Fruit fly (Drosophila melanogaster) whole organism, embryonic: Measurements from ENCODE around the gene Nrx-IV.
A peak's percentile ranks its signal among the peaks of the same experiment; 100 is the strongest.

Source experiments
- CG10147 ChIP-seq: fragments of 200-800 bp; sonication (Bioruptor generic); optimal IDR thresholded peaks from 2 replicates; lab custom pipeline; 2019; ENCODE audit warnings: missing biosample characterization, mild to moderate bottlenecking, missing genetic modification characterization, moderate library complexity
- CG10979 ChIP-seq: fragments of 200-800 bp; sonication (Bioruptor generic); optimal IDR thresholded peaks from 2 replicates; lab custom pipeline; 2018; ENCODE audit warnings: missing biosample characterization, mild to moderate bottlenecking, missing genetic modification characterization, moderate library complexity
- CG11695 ChIP-seq: fragments of 200-800 bp; sonication (Bioruptor generic); IDR thresholded peaks from 3 replicates; pipeline ENCODE4 v1.3.6; 2022; ENCODE audit warnings: missing biosample characterization, missing genetic modification characterization
- CG12155 ChIP-seq: fragments of 200-800 bp; sonication (Bioruptor generic); optimal IDR thresholded peaks from 3 replicates; lab custom pipeline; 2016; ENCODE audit warnings: missing biosample characterization, missing genetic modification characterization
- CG13894 ChIP-seq: fragments of 200-800 bp; sonication (Bioruptor generic); optimal IDR thresholded peaks from 3 replicates; lab custom pipeline; 2018; ENCODE audit warnings: missing biosample characterization, mild to moderate bottlenecking, missing genetic modification characterization, moderate library complexity
- CG14860 ChIP-seq: fragments of 200-800 bp; sonication (Bioruptor generic); IDR thresholded peaks from 3 replicates; pipeline ENCODE4 v1.3.6; 2022; ENCODE audit warnings: missing biosample characterization, missing genetic modification characterization; ENCODE audit not compliant: partially characterized antibody
- CG14965 ChIP-seq: fragments of 200-800 bp; sonication (Bioruptor generic); optimal IDR thresholded peaks from 2 replicates; lab custom pipeline; 2016; ENCODE audit warnings: missing biosample characterization, missing genetic modification characterization, borderline replicate concordance
- CG1529 ChIP-seq: fragments of 200-800 bp; sonication (Bioruptor generic); optimal IDR thresholded peaks from 3 replicates; lab custom pipeline; 2018; ENCODE audit warnings: missing biosample characterization, missing genetic modification characterization
- CG16779 ChIP-seq: fragments of 200-800 bp; sonication (Bioruptor generic); IDR thresholded peaks from 2 replicates; pipeline ENCODE4 v1.3.6; 2022; ENCODE audit warnings: missing biosample characterization, missing genetic modification characterization
- CG16813 ChIP-seq: fragments of 200-800 bp; sonication (Bioruptor generic); IDR thresholded peaks from 3 replicates; pipeline ENCODE4 v1.3.6; 2022; ENCODE audit warnings: missing biosample characterization, missing genetic modification characterization; ENCODE audit not compliant: partially characterized antibody
- CG16863 ChIP-seq: fragments of 200-800 bp; sonication (Bioruptor generic); optimal IDR thresholded peaks from 3 replicates; lab custom pipeline; 2016; ENCODE audit warnings: missing biosample characterization, missing genetic modification characterization
- CG17328 ChIP-seq: fragments of 200-800 bp; sonication (Bioruptor generic); IDR thresholded peaks from 2 replicates; pipeline ENCODE4 v1.3.6; 2022; ENCODE audit warnings: missing biosample characterization, missing genetic modification characterization
- CG17829 ChIP-seq: fragments of 200-800 bp; optimal IDR thresholded peaks from 2 replicates; lab custom pipeline; 2019; ENCODE audit warnings: missing biosample characterization, mild to moderate bottlenecking, missing genetic modification characterization, moderate library complexity
- CG1832 ChIP-seq: fragments of 200-800 bp; sonication (Bioruptor generic); optimal IDR thresholded peaks from 2 replicates; lab custom pipeline; 2017; ENCODE audit warnings: missing biosample characterization, mild to moderate bottlenecking, missing genetic modification characterization, inconsistent platforms
- CG2199 ChIP-seq: fragments of 200-800 bp; sonication (Bioruptor generic); IDR thresholded peaks from 3 replicates; pipeline ENCODE4 v1.3.6; 2022; ENCODE audit warnings: missing biosample characterization, missing genetic modification characterization
- CG3407 ChIP-seq: fragments of 200-800 bp; sonication (Bioruptor generic); optimal IDR thresholded peaks from 2 replicates; lab custom pipeline; 2018; ENCODE audit warnings: missing biosample characterization, mild to moderate bottlenecking, missing genetic modification characterization
- CG6175 ChIP-seq: fragments of 200-800 bp; sonication (Bioruptor generic); IDR thresholded peaks from 3 replicates; pipeline ENCODE4 v1.3.6; 2022; ENCODE audit warnings: missing biosample characterization, missing genetic modification characterization
- CG6254 ChIP-seq: fragments of 200-800 bp; sonication (Bioruptor generic); optimal IDR thresholded peaks from 3 replicates; lab custom pipeline; 2017; ENCODE audit warnings: mild to moderate bottlenecking, missing biosample characterization, missing genetic modification reagents, missing genetic modification characterization
- CG6854 ChIP-seq: fragments of 200-800 bp; sonication (Bioruptor generic); optimal IDR thresholded peaks from 3 replicates; lab custom pipeline; 2017; ENCODE audit warnings: missing biosample characterization, mild to moderate bottlenecking, missing genetic modification characterization
- CG7963 ChIP-seq: fragments of 200-800 bp; sonication (Bioruptor generic); IDR thresholded peaks from 3 replicates; pipeline ENCODE4 v1.3.6; 2022; ENCODE audit warnings: missing biosample characterization, missing genetic modification characterization; ENCODE audit not compliant: partially characterized antibody
- CG8089 ChIP-seq: fragments of 200-800 bp; sonication (Bioruptor generic); optimal IDR thresholded peaks from 3 replicates; lab custom pipeline; 2016; ENCODE audit warnings: missing biosample characterization, missing genetic modification characterization
- CG8924 ChIP-seq: fragments of 200-800 bp; optimal IDR thresholded peaks from 3 replicates; lab custom pipeline; 2019; ENCODE audit warnings: missing biosample characterization, mild to moderate bottlenecking, missing genetic modification characterization, moderate library complexity
- Dip3 ChIP-seq: fragments of 200-800 bp; sonication (Bioruptor generic); optimal IDR thresholded peaks from 3 replicates; lab custom pipeline; 2016; ENCODE audit warnings: missing biosample characterization, missing genetic modification characterization
- E2f2 ChIP-seq: fragments of 200-800 bp; sonication (Bioruptor generic); IDR thresholded peaks from 2 replicates; pipeline ENCODE4 v1.3.6; 2022; ENCODE audit warnings: missing biosample characterization, missing genetic modification characterization
- Eip74EF ChIP-seq, 2 experiments: fragments of 200-800 bp in 1 of 2; fragments of >200 bp in 1 of 2; sonication (Bioruptor generic) in 1 of 2; optimal IDR thresholded peaks; 2 replicates each; lab custom pipeline; 2017 to 2019; ENCODE audit warnings: missing biosample characterization in 2 of 2, missing genetic modification characterization in 2 of 2, mild to moderate bottlenecking in 1 of 2, moderate library complexity in 1 of 2
- Hand ChIP-seq: fragments of 200-800 bp; sonication (Bioruptor generic); optimal IDR thresholded peaks from 2 replicates; lab custom pipeline; 2017; ENCODE audit warnings: mild to moderate bottlenecking, missing biosample characterization, missing genetic modification reagents, missing genetic modification characterization
- HmgD ChIP-seq: fragments of 200-800 bp; sonication (Bioruptor generic); optimal IDR thresholded peaks from 3 replicates; lab custom pipeline; 2016; ENCODE audit warnings: missing biosample characterization, missing genetic modification characterization
- Hsf ChIP-seq: fragments of 200-800 bp; sonication (Bioruptor generic); optimal IDR thresholded peaks from 3 replicates; lab custom pipeline; 2016; ENCODE audit warnings: missing biosample characterization, missing genetic modification characterization
- Lhr ChIP-seq: fragments of 200-800 bp; sonication (Bioruptor generic); optimal IDR thresholded peaks from 3 replicates; lab custom pipeline; 2017; ENCODE audit warnings: mild to moderate bottlenecking, missing biosample characterization, missing genetic modification reagents, missing genetic modification characterization
- NC2α ChIP-seq: fragments of 200-800 bp; sonication (Bioruptor generic); optimal IDR thresholded peaks from 2 replicates; lab custom pipeline; 2016; ENCODE audit warnings: missing biosample characterization, missing genetic modification characterization
- Rfx ChIP-seq: fragments of 200-800 bp; sonication (Bioruptor generic); IDR thresholded peaks from 2 replicates; pipeline ENCODE4 v1.3.6; 2022; ENCODE audit warnings: missing biosample characterization, missing genetic modification characterization
- Sry-δ ChIP-seq: fragments of 200-800 bp; sonication (Bioruptor generic); optimal IDR thresholded peaks from 2 replicates; lab custom pipeline; 2016; ENCODE audit warnings: missing biosample characterization, missing genetic modification characterization
- al ChIP-seq: fragments of 200-800 bp; sonication (Bioruptor generic); IDR thresholded peaks from 2 replicates; pipeline ENCODE4 v1.3.6; 2022; ENCODE audit warnings: missing biosample characterization, missing genetic modification characterization
- amos ChIP-seq: fragments of 200-800 bp; sonication (Bioruptor generic); IDR thresholded peaks from 2 replicates; pipeline ENCODE4 v1.3.6; 2022; ENCODE audit warnings: missing biosample characterization, missing genetic modification characterization; ENCODE audit not compliant: partially characterized antibody
- cwo ChIP-seq: fragments of 200-800 bp; sonication (Bioruptor generic); optimal IDR thresholded peaks from 3 replicates; lab custom pipeline; 2017; ENCODE audit warnings: missing biosample characterization, missing genetic modification characterization, mild to moderate bottlenecking, moderate library complexity, missing genetic modification reagents
- gcm ChIP-seq: fragments of 200-800 bp; sonication (Bioruptor generic); optimal IDR thresholded peaks from 2 replicates; lab custom pipeline; 2019; ENCODE audit warnings: missing biosample characterization, mild to moderate bottlenecking, missing genetic modification characterization, moderate library complexity
- gsb-n ChIP-seq: fragments of 200-800 bp; sonication (Bioruptor generic); optimal IDR thresholded peaks from 3 replicates; lab custom pipeline; 2018; ENCODE audit warnings: missing biosample characterization, mild to moderate bottlenecking, missing genetic modification characterization
- her ChIP-seq: fragments of 200-800 bp; sonication (Bioruptor generic); optimal IDR thresholded peaks from 2 replicates; lab custom pipeline; 2016; ENCODE audit warnings: missing biosample characterization, missing genetic modification characterization
- jigr1 ChIP-seq: fragments of 200-800 bp; sonication (Bioruptor generic); IDR thresholded peaks from 3 replicates; pipeline ENCODE4 v1.3.6; 2022; ENCODE audit warnings: missing biosample characterization, missing genetic modification characterization
- odd ChIP-seq: fragments of 200-800 bp; sonication (Bioruptor generic); optimal IDR thresholded peaks from 2 replicates; lab custom pipeline; 2017; ENCODE audit warnings: missing biosample characterization, mild to moderate bottlenecking, missing genetic modification characterization
- pb ChIP-seq: fragments of 200-800 bp; sonication (Bioruptor generic); optimal IDR thresholded peaks from 3 replicates; lab custom pipeline; 2016; ENCODE audit warnings: missing biosample characterization, missing genetic modification characterization
- row ChIP-seq: fragments of 200-800 bp; sonication (Bioruptor generic); IDR thresholded peaks from 3 replicates; pipeline ENCODE4 v1.3.6; 2022; ENCODE audit warnings: missing biosample characterization, missing genetic modification characterization
- shn ChIP-seq: fragments of 200-800 bp; sonication (Bioruptor generic); optimal IDR thresholded peaks from 3 replicates; lab custom pipeline; 2016; ENCODE audit warnings: missing biosample characterization, missing genetic modification characterization
- tna ChIP-seq: fragments of 200-800 bp; sonication (Bioruptor generic); IDR thresholded peaks from 2 replicates; pipeline ENCODE4 v1.3.6; 2022; ENCODE audit warnings: missing biosample characterization, missing genetic modification characterization; ENCODE audit not compliant: partially characterized antibody
- ttk ChIP-seq: fragments of 200-800 bp; sonication (Bioruptor generic); IDR thresholded peaks from 2 replicates; pipeline ENCODE4 v2.1.2; 2022; ENCODE audit warnings: missing biosample characterization, missing genetic modification characterization
- wor ChIP-seq: fragments of 200-800 bp; sonication (Bioruptor generic); IDR thresholded peaks from 2 replicates; pipeline ENCODE4 v1.3.6; 2022; ENCODE audit warnings: missing biosample characterization, missing genetic modification characterization
- zen ChIP-seq: fragments of 200-800 bp; sonication (Bioruptor generic); optimal IDR thresholded peaks from 3 replicates; lab custom pipeline; 2018; ENCODE audit warnings: missing biosample characterization, mild to moderate bottlenecking, missing genetic modification characterization, moderate library complexity
- zen2 ChIP-seq: fragments of 200-800 bp; sonication (Bioruptor generic); IDR thresholded peaks from 3 replicates; pipeline ENCODE4 v1.3.6; 2022; ENCODE audit warnings: missing biosample characterization, missing genetic modification characterization; ENCODE audit not compliant: partially characterized antibody

Gene Nrx-IV

dm6 chr3L:12145709-12146694 lies at the start of gene Nrx-IV, which contains the start of gene eIF3l (continued):
- 0 out of 2 replicates have a peak, but pooled peaks have one; percentile 22 for TF ChIP-seq tna (GFP tag; lab: Robert Waterston, UW)
- no peak for TF ChIP-seq zen2
- no peak for TF ChIP-seq E2f2 (GFP tag; lab: Robert Waterston, UW)
- TF ChIP-seq shn (GFP tag; lab: Kevin White, UChicago), result no peak
- TF ChIP-seq row (GFP tag; lab: Robert Waterston, UW), result peak; percentile 57; the same call in 2 of the 3 replicates
- no peak for TF ChIP-seq CG2199
- TF ChIP-seq CG7963 (GFP tag; lab: Robert Waterston, UW), result peak; percentile 4; the same call in 1 of the 3 replicates
- no peak for TF ChIP-seq zen (tag; lab: Kevin White, UChicago)
- TF ChIP-seq CG6254, result no peak
- TF ChIP-seq al (GFP tag; lab: Robert Waterston, UW), result no peak
- no peak for TF ChIP-seq her (GFP tag; lab: Kevin White, UChicago)
- no peak for TF ChIP-seq CG14965
- TF ChIP-seq CG6175 (GFP tag; lab: Robert Waterston, UW), result no peak
- TF ChIP-seq CG16863 (GFP tag; lab: Kevin White, UChicago), result no peak
- TF ChIP-seq Hand (GFP tag; lab: Kevin White, UChicago), result no peak
- no peak for TF ChIP-seq CG6854 (GFP tag; lab: Kevin White, UChicago)
- no peak for TF ChIP-seq Dip3 (GFP tag; lab: Kevin White, UChicago)
- TF ChIP-seq jigr1 (GFP tag; lab: Robert Waterston, UW), result no peak
- TF ChIP-seq amos (GFP tag; lab: Robert Waterston, UW), result peak; percentile 64
- TF ChIP-seq Rfx (GFP tag; lab: Robert Waterston, UW), result no peak
- TF ChIP-seq Hsf, result no peak
- no peak for TF ChIP-seq cwo
- no peak for TF ChIP-seq gsb-n (tag; lab: Kevin White, UChicago)
- no peak for TF ChIP-seq CG17829
- no peak for TF ChIP-seq CG3407 (GFP tag; lab: Kevin White, UChicago)
- TF ChIP-seq odd (GFP tag; lab: Kevin White, UChicago), result no peak
- no peak for TF ChIP-seq CG10979 (tag; lab: Kevin White, UChicago)
- peak; percentile 48; the same call in 1 of the 3 replicates for TF ChIP-seq CG14860 (GFP tag; lab: Robert Waterston, UW)
- TF ChIP-seq Sry-δ (GFP tag; lab: Kevin White, UChicago), result peak; percentile 74
- TF ChIP-seq ttk (GFP tag; lab: Robert Waterston, UW), result no peak
- no peak for TF ChIP-seq wor (GFP tag; lab: Robert Waterston, UW)
- no peak for TF ChIP-seq CG1529 (GFP tag; lab: Kevin White, UChicago)
- TF ChIP-seq CG8089 (GFP tag; lab: Kevin White, UChicago), result no peak
- TF ChIP-seq gcm (GFP tag; lab: Kevin White, UChicago), result no peak
- TF ChIP-seq NC2α (GFP tag; lab: Kevin White, UChicago), result no peak
- TF ChIP-seq Lhr (GFP tag; lab: Kevin White, UChicago), result no peak
- TF ChIP-seq CG16779 (GFP tag; lab: Robert Waterston, UW), result no peak
- no peak for TF ChIP-seq HmgD (GFP tag; lab: Kevin White, UChicago)
- TF ChIP-seq CG17328, result no peak
- peak; percentile 66; the same call in 2 of the 3 replicates for TF ChIP-seq CG16813
- no peak for TF ChIP-seq CG1832 (GFP tag; lab: Kevin White, UChicago)
- no peak for TF ChIP-seq CG11695 (GFP tag; lab: Robert Waterston, UW)
- TF ChIP-seq CG12155 (GFP tag; lab: Kevin White, UChicago), result peak; percentile 32
- no peak for TF ChIP-seq CG10147 (GFP tag; lab: Kevin White, UChicago)
- TF ChIP-seq Eip74EF (GFP tag; optimal IDR thresholded peaks at IDR 0.05; lab: Kevin White, UChicago), result no peak
- TF ChIP-seq pb (GFP tag; lab: Kevin White, UChicago), result no peak
- TF ChIP-seq CG13894, result no peak
- TF ChIP-seq CG8924 (tag; lab: Kevin White, UChicago), result no peak
